Fruit fly (Drosophila melanogaster): ENCODE measurements around the gene MME1.

Gene MME1

dm6 chr2L:7026308-7026707, 1.0 kb upstream of the MME1 start:
- TF ChIP-seq OdsH (GFP tag; optimal IDR thresholded peaks at IDR 0.05) (no peak), Rel (GFP tag; optimal IDR thresholded peaks at IDR 0.05) (no peak), Rel (tag; optimal IDR thresholded peaks at IDR 0.05) (peak; percentile 65)

dm6 chr2L:7028440-7028839, 1.1 kb downstream of the MME1 start:
- TF ChIP-seq brk (GFP tag; optimal IDR thresholded peaks at IDR 0.05) (no peak), foxo (GFP tag; optimal IDR thresholded peaks at IDR 0.05) (no peak), Sp1 (GFP tag; optimal IDR thresholded peaks at IDR 0.05) (no peak), dmrt93B (GFP tag; optimal IDR thresholded peaks at IDR 0.05) (no peak), Dfd (GFP tag; optimal IDR thresholded peaks at IDR 0.05) (no peak), OdsH (GFP tag; optimal IDR thresholded peaks at IDR 0.05) (no peak), woc (GFP tag; optimal IDR thresholded peaks at IDR 0.05) (no peak), psq (GFP tag; optimal IDR thresholded peaks at IDR 0.05) (no peak), fru (GFP tag; optimal IDR thresholded peaks at IDR 0.05) (no peak)

dm6 chr2L:7028990-7029389, 1.7 kb downstream of the MME1 start:
- no peak for TF ChIP-seq fru (GFP tag; optimal IDR thresholded peaks at IDR 0.05)
- TF ChIP-seq woc (GFP tag; optimal IDR thresholded peaks at IDR 0.05), result no peak
- TF ChIP-seq Dfd (GFP tag; optimal IDR thresholded peaks at IDR 0.05), result no peak
- TF ChIP-seq brk (GFP tag; optimal IDR thresholded peaks at IDR 0.05), result peak; percentile 10
- no peak for TF ChIP-seq sage (GFP tag; optimal IDR thresholded peaks at IDR 0.05)
- TF ChIP-seq N (GFP tag; optimal IDR thresholded peaks at IDR 0.05), result no peak
- TF ChIP-seq h (GFP tag; optimal IDR thresholded peaks at IDR 0.05), result no peak

- TF ChIP-seq Hnf4 (GFP tag; optimal IDR thresholded peaks at IDR 0.05) (peak; percentile 90), Dfd (GFP tag; optimal IDR thresholded peaks at IDR 0.05) (no peak), pan (optimal IDR thresholded peaks at IDR 0.05) (no peak), CrebA (GFP tag; optimal IDR thresholded peaks at IDR 0.05; ENCODE audit: borderline replicate concordance) (no peak), CG9705 (GFP tag; optimal IDR thresholded peaks at IDR 0.05) (no peak), jim (GFP tag; optimal IDR thresholded peaks at IDR 0.05) (no peak), usp (GFP tag; optimal IDR thresholded peaks at IDR 0.05) (no peak), Myc (optimal IDR thresholded peaks at IDR 0.05) (no peak), dsf (GFP tag; optimal IDR thresholded peaks at IDR 0.05; ENCODE audit: borderline replicate concordance) (peak; percentile 77), Dif (GFP tag; optimal IDR thresholded peaks at IDR 0.05; ENCODE audit: partially characterized antibody) (no peak), rgr (GFP tag; optimal IDR thresholded peaks at IDR 0.05) (peak; percentile 70), Abd-B (GFP tag; optimal IDR thresholded peaks at IDR 0.05) (no peak), psq (GFP tag; optimal IDR thresholded peaks at IDR 0.05) (peak; percentile 23), foxo (GFP tag; optimal IDR thresholded peaks at IDR 0.05) (peak; percentile 2 to 61), CG32264 (GFP tag; optimal IDR thresholded peaks at IDR 0.05) (no peak), tai (GFP tag; optimal IDR thresholded peaks at IDR 0.05) (peak; percentile 89), sage (GFP tag; optimal IDR thresholded peaks at IDR 0.05) (no peak), Rel (GFP tag; optimal IDR thresholded peaks at IDR 0.05) (no peak), Rel (tag; optimal IDR thresholded peaks at IDR 0.05) (peak; percentile 56), GATAd (GFP tag; optimal IDR thresholded peaks at IDR 0.05) (peak; percentile 39), h (GFP tag; optimal IDR thresholded peaks at IDR 0.05) (peak; percentile 74), lola (GFP tag; optimal IDR thresholded peaks at IDR 0.05) (no peak), dl (GFP tag; optimal IDR thresholded peaks at IDR 0.05; ENCODE audit: insufficient read depth in 1 of 2, partially characterized antibody in 2 of 2) (no peak), sv (GFP tag; optimal IDR thresholded peaks at IDR 0.05) (peak; percentile 1), woc (GFP tag; optimal IDR thresholded peaks at IDR 0.05) (peak; percentile 13), OdsH (GFP tag; optimal IDR thresholded peaks at IDR 0.05) (no peak), dmrt93B (GFP tag; optimal IDR thresholded peaks at IDR 0.05) (no peak), brk (GFP tag; optimal IDR thresholded peaks at IDR 0.05) (peak; percentile 80), Jra (GFP tag; optimal IDR thresholded peaks at IDR 0.05) (peak; percentile 83), Mio (GFP tag; optimal IDR thresholded peaks at IDR 0.05) (no peak), N (GFP tag; optimal IDR thresholded peaks at IDR 0.05) (no peak), fru (GFP tag; optimal IDR thresholded peaks at IDR 0.05) (peak; percentile 45), Hr83 (GFP tag; optimal IDR thresholded peaks at IDR 0.05; ENCODE audit: poor library complexity, severe bottlenecking) (peak; percentile 82), Hr78 (GFP tag; optimal IDR thresholded peaks at IDR 0.05) (no peak), Vsx2 (GFP tag; optimal IDR thresholded peaks at IDR 0.05; ENCODE audit: partially characterized antibody) (no peak), HLH106 (tag; optimal IDR thresholded peaks at IDR 0.05) (peak; percentile 51), br (GFP tag; optimal IDR thresholded peaks at IDR 0.05) (peak; percentile 55), ey (GFP tag; optimal IDR thresholded peaks at IDR 0.05) (peak; percentile 59), Sp1 (GFP tag; optimal IDR thresholded peaks at IDR 0.05) (peak; percentile 46)
Observed at dm6 chr2L:7032517-7032951, 5.2 kb downstream of the MME1 start, which contains the start of the genes Rab30 and Caper. Gene Rab30 (minus strand): TSS chr2L:7032606. Gene Caper (plus strand): TSS chr2L:7032721.

All from whole organism, wandering third instar larva.